Worm (Caenorhabditis elegans): ENCODE results near the gene T07D3.9.
A peak's percentile ranks its signal among the peaks of the same experiment; 100 is the strongest.

DNA sequence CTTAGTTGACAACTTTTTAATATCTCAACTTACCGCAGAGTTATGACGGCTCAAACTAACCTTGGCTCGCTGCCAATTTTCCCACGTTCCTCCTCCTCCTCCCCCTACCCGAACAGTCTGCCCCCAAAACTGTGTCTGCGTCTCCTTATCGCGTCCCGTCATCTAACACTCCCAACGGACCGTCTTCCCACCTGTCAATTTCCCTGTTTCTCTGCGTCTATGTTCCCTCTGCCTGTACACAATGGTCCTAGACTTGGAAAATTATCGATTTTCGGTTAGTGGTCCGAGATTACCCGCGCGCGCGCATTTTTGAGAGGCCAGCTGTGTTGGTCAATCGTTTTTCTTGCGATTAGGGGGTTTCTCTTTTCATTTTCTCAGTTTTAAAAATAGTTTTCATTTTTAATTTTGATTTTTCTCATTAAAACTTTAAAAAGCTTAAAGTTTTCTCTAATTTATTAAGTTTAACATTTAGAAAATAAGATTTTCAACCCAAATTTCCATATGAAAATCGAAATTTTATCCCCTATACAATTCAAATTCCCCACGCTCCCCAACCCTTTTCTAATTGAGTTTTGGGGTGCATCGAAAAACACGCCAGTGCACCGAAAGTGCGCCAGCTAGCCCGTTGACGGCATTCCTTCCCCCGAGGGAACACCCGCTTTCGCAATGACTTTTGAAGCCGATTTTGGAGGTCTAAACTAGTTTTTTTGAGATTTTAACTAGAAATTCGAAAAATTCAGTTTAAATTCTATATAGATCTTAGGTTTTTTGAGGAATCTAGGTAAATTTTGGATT lies 27.5 kb downstream of the T07D3.9 start, which contains the start of gene alg-2:
- no peak for TF ChIP-seq unc-62 (GFP tag; optimal IDR thresholded peaks at IDR 0.05)
- TF ChIP-seq egl-27 (tag; optimal IDR thresholded peaks at IDR 0.05): no peak
- TF ChIP-seq lin-11 (tag; optimal IDR thresholded peaks at IDR 0.05): no peak
- TF ChIP-seq elt-3 (tag; optimal IDR thresholded peaks at IDR 0.05): no peak
- TF ChIP-seq nhr-11 (tag; optimal IDR thresholded peaks at IDR 0.05): no peak
- TF ChIP-seq nhr-129 (tag; optimal IDR thresholded peaks at IDR 0.05): peak; percentile 23
- TF ChIP-seq blmp-1 (tag; optimal IDR thresholded peaks at IDR 0.05; ENCODE audit: insufficient read depth): no peak
- no peak for TF ChIP-seq lin-39 (tag; optimal IDR thresholded peaks at IDR 0.05)
- TF ChIP-seq elt-1 (tag; optimal IDR thresholded peaks at IDR 0.05): no peak
